Fruit fly (Drosophila melanogaster): ENCODE results near the gene CG33116.

The CG33116 gene

DNA sequence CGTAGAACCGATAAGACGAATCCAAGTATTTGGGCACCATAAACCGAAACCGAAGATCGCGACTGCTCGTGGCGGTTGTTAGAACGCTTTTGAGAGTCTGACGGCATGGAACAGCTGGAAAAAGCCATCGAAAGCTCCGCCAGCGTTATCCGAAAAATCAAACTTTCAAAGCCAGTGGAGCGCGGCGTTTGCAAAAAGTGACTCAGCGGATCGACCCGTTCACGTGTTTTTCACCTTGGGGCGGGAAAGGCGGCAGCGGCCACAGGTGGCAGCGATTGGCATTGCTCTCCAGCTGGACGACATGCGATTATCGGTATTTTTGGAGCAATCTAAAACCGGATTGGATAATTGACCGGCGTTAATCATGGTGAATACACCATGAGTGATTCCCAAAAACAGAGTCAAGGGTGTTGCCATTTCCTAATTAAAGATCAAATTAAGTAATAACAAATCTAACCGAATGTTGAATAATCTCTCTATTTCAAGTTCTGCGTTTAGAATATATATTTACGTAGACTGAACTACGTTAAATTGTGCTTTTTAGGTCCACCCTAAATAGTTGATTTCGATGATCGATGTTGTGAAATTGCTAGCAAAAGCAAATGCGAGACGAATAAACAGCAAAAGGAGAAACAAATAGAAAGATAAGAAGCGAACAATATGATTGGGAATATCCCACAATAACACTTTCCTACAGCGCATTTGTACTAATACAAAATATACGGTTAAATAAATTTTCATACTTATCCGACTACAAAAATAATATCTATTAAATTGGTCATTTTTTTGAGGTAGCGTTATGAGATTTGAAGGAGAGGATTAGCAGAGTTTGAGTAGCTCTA lies 13.8 kb downstream of the CG33116 start, which contains the start of gene CG10337 (continued):
- TF ChIP-seq CG32006 (GFP tag; optimal IDR thresholded peaks at IDR 0.05) (peak; percentile 29), spab (GFP tag; optimal IDR thresholded peaks at IDR 0.05) (no peak), CG8632 (GFP tag; optimal IDR thresholded peaks at IDR 0.05) (peak; percentile 24), Smox (GFP tag; optimal IDR thresholded peaks at IDR 0.05) (peak; percentile 9), ss (GFP tag; optimal IDR thresholded peaks at IDR 0.05) (peak; percentile 13 to 15), Hr4 (GFP tag; optimal IDR thresholded peaks at IDR 0.05) (peak; percentile 21), topi (GFP tag; optimal IDR thresholded peaks at IDR 0.05) (peak; percentile 34), CG34406 (GFP tag; optimal IDR thresholded peaks at IDR 0.05) (peak; percentile 28), CG16779 (tag; optimal IDR thresholded peaks at IDR 0.05) (no peak), CG11762 (GFP tag; optimal IDR thresholded peaks at IDR 0.05; ENCODE audit: insufficient read depth) (no peak), esn (GFP tag; optimal IDR thresholded peaks at IDR 0.05) (peak; percentile 6), Ets21C (GFP tag; optimal IDR thresholded peaks at IDR 0.05) (no peak)

DNA sequence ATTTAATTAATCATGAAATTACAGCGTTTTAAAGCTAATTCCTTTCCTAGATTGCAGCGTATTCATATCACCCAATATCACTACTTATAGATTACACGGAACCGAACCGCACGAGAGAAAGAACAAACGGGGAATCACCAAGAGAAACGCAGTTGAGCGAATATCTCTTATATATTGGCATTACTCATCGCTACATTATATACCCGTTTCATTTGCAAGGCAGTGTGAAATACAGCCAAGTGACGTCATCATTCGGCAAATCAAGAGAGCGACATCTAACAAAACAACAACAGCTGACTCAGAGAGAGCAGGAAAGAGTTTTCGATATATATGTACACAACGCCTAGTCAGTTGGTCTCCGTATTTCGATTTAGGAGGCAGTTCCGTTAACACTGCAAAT lies 14.9 kb downstream of the CG33116 start, which contains the start of gene Tep4:
Gene Tep4 (plus strand): TSS at position 350 of the 400 bp plus-strand sequence.
- TF ChIP-seq CG6163 (GFP tag; IDR thresholded peaks at IDR 0.05) (no peak), salr (GFP tag; optimal IDR thresholded peaks at IDR 0.05) (no peak), eg (GFP tag; IDR thresholded peaks at IDR 0.05) (peak; percentile 30; the same call in 1 of the 3 replicates), cyc (GFP tag; optimal IDR thresholded peaks at IDR 0.05) (no peak), fkh (GFP tag; optimal IDR thresholded peaks at IDR 0.05) (peak; percentile 4), CG15336 (GFP tag; IDR thresholded peaks at IDR 0.05) (peak; percentile 29; the same call in 1 of the 2 replicates), CG11762 (GFP tag; optimal IDR thresholded peaks at IDR 0.05; ENCODE audit: insufficient read depth) (no peak), CG1621 (tag; optimal IDR thresholded peaks at IDR 0.05) (peak; percentile 9), Sox14 (GFP tag; optimal IDR thresholded peaks at IDR 0.05) (no peak), achi (GFP tag; optimal IDR thresholded peaks at IDR 0.05) (no peak), Eip93F (GFP tag; optimal IDR thresholded peaks at IDR 0.05) (no peak), CG6854 (GFP tag; optimal IDR thresholded peaks at IDR 0.05) (no peak), Hr4 (GFP tag; optimal IDR thresholded peaks at IDR 0.05) (no peak)

DNA sequence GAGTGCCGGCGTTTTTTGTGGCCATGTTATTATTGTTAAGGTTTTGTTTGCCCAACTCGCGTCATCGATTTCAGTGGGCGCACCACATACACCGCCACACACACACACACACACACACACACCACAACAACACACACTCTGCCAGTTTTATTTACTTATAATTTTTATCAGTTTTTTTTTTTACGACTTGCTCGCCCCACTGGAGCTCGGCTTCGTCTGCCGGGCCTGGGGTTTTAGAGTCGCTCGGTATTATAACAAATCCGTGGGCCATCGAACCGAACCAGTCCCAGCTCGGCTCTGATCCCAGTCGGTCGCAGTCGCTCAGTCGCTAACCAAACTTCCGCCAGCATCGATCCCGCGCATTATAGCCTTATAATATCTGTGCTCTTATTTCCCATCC lies 16.1 kb downstream of the CG33116 start:
- TF ChIP-seq fd85E (GFP tag; optimal IDR thresholded peaks at IDR 0.05) (no peak), Hr38 (GFP tag; optimal IDR thresholded peaks at IDR 0.05) (no peak), pdm3 (GFP tag; optimal IDR thresholded peaks at IDR 0.05) (no peak), CG11762 (GFP tag; optimal IDR thresholded peaks at IDR 0.05; ENCODE audit: insufficient read depth) (no peak), Sox102F (GFP tag; optimal IDR thresholded peaks at IDR 0.05) (peak; percentile 48), topi (GFP tag; optimal IDR thresholded peaks at IDR 0.05) (no peak), CG8119 (GFP tag; IDR thresholded peaks at IDR 0.05) (peak; percentile 60; the same call in 2 of the 3 replicates), eg (GFP tag; IDR thresholded peaks at IDR 0.05) (no peak; the same call in 2 of the 3 replicates), CG3032 (tag; optimal IDR thresholded peaks at IDR 0.05) (no peak), cyc (GFP tag; optimal IDR thresholded peaks at IDR 0.05) (no peak), Sox15 (GFP tag; optimal IDR thresholded peaks at IDR 0.05) (no peak), svp (GFP tag) (peak; percentile 91), CG9139 (GFP tag; optimal IDR thresholded peaks at IDR 0.05) (peak; percentile 29), esn (GFP tag; optimal IDR thresholded peaks at IDR 0.05) (peak; percentile 20), lz (GFP tag; optimal IDR thresholded peaks at IDR 0.05) (no peak), fd59A (GFP tag; optimal IDR thresholded peaks at IDR 0.05) (no peak), CG16779 (tag; optimal IDR thresholded peaks at IDR 0.05) (no peak), OdsH (GFP tag; optimal IDR thresholded peaks at IDR 0.05) (no peak), CG32006 (GFP tag; optimal IDR thresholded peaks at IDR 0.05) (no peak), CG31627 (GFP tag; optimal IDR thresholded peaks at IDR 0.05) (no peak), Eip78C (GFP tag) (peak; percentile 71), CG6163 (GFP tag; IDR thresholded peaks at IDR 0.05) (no peak), Eip75B (GFP tag; optimal IDR thresholded peaks at IDR 0.05) (peak; percentile 68), Blimp-1 (GFP tag; optimal IDR thresholded peaks at IDR 0.05) (peak; percentile 32), CG11902 (GFP tag; optimal IDR thresholded peaks at IDR 0.05) (no peak), CG15336 (GFP tag; IDR thresholded peaks at IDR 0.05) (no peak), CG6808 (GFP tag; optimal IDR thresholded peaks at IDR 0.05) (peak; percentile 70), Met (GFP tag; optimal IDR thresholded peaks at IDR 0.05) (no peak), CG3919 (GFP tag; optimal IDR thresholded peaks at IDR 0.05) (no peak), CG10631 (GFP tag; optimal IDR thresholded peaks at IDR 0.05) (no peak), CG7368 (GFP tag; optimal IDR thresholded peaks at IDR 0.05) (no peak), CG6276 (GFP tag; optimal IDR thresholded peaks at IDR 0.05) (no peak)
